Worm (Caenorhabditis elegans): ENCODE data around the gene K10H10.13.

Gene K10H10.13

ce11 chrII:14506245-14506644 lies 4.8 kb downstream of the K10H10.13 start, which contains the start of gene K10H10.12:
Gene K10H10.12, minus strand, starts transcription at chrII:14506345.
- TF ChIP-seq F13H6.1 (tag; optimal IDR thresholded peaks at IDR 0.05) (no peak), lin-11 (tag; optimal IDR thresholded peaks at IDR 0.05) (no peak), egl-27 (tag; optimal IDR thresholded peaks at IDR 0.05) (no peak), mab-5 (tag; optimal IDR thresholded peaks at IDR 0.05) (no peak)

- TF ChIP-seq lin-39 (tag; optimal IDR thresholded peaks at IDR 0.05): no peak
- no peak for TF ChIP-seq peb-1 (tag; optimal IDR thresholded peaks at IDR 0.05)
- TF ChIP-seq lin-11 (tag; optimal IDR thresholded peaks at IDR 0.05): no peak
- no peak for TF ChIP-seq nhr-25 (tag; optimal IDR thresholded peaks at IDR 0.05)
- no peak for TF ChIP-seq nhr-129 (tag; optimal IDR thresholded peaks at IDR 0.05)
- no peak for TF ChIP-seq lsy-2 (tag; optimal IDR thresholded peaks at IDR 0.05)
- no peak for TF ChIP-seq alr-1 (tag; optimal IDR thresholded peaks at IDR 0.05)
These were observed 8.1 kb downstream of the K10H10.13 start, which contains the start of gene K10H10.6 for ce11 chrII:14502997-14503396. Gene K10H10.6, plus strand, starts transcription at chrII:14503297.

DNA sequence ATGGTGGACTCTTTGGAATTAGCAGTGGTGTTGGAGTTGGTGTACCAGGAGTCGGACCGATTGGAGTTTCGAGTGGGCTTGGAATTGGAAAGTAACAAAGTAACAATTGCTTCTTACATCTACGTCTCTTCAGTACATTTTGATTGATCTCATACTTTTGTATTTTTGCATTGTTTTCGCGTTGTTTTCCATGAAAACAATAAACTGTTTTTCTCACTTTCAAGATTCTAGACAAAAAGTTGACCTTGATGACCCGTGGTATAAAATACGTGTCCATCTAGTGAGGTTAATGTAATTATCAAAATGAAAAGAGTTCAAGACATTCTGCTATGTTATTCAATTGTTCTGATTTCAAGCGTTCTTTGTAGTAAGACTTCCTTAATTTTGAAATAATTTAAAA lies 9.6 kb downstream of the K10H10.13 start, which contains the start of gene K10H10.5:
Gene K10H10.5 (plus strand): TSS at position 301 of the 400 bp plus-strand sequence.
- TF ChIP-seq nhr-23 (tag; optimal IDR thresholded peaks at IDR 0.05): no peak
- no peak for TF ChIP-seq ZK546.5 (tag; optimal IDR thresholded peaks at IDR 0.05)
- no peak for TF ChIP-seq mbf-1 (tag; optimal IDR thresholded peaks at IDR 0.05)
- TF ChIP-seq unc-39 (tag; optimal IDR thresholded peaks at IDR 0.05): no peak
- TF ChIP-seq mab-5 (tag; optimal IDR thresholded peaks at IDR 0.05): no peak
- TF ChIP-seq ama-1 (optimal IDR thresholded peaks at IDR 0.05): no peak
- no peak for TF ChIP-seq F13H6.1 (tag; optimal IDR thresholded peaks at IDR 0.05)
- TF ChIP-seq peb-1 (tag; optimal IDR thresholded peaks at IDR 0.05): no peak
- no peak for TF ChIP-seq Y55F3AM.14 (GFP tag; optimal IDR thresholded peaks at IDR 0.05)
- no peak for TF ChIP-seq dmd-4 (tag; optimal IDR thresholded peaks at IDR 0.05)
- TF ChIP-seq alr-1 (tag; optimal IDR thresholded peaks at IDR 0.05): no peak
- no peak for TF ChIP-seq ztf-4 (tag; optimal IDR thresholded peaks at IDR 0.05)
- no peak for TF ChIP-seq unc-62 (GFP tag; optimal IDR thresholded peaks at IDR 0.05)
- no peak for TF ChIP-seq nhr-6 (tag; optimal IDR thresholded peaks at IDR 0.05)
- TF ChIP-seq ztf-11 (tag; optimal IDR thresholded peaks at IDR 0.05): no peak
- no peak for TF ChIP-seq C34F6.9 (tag; optimal IDR thresholded peaks at IDR 0.05)
- TF ChIP-seq aly-2 (tag; optimal IDR thresholded peaks at IDR 0.05): no peak
- TF ChIP-seq nhr-77 (tag; optimal IDR thresholded peaks at IDR 0.05): no peak
- no peak for TF ChIP-seq elt-3 (tag; optimal IDR thresholded peaks at IDR 0.05)
- no peak for TF ChIP-seq nhr-25 (tag; optimal IDR thresholded peaks at IDR 0.05)

DNA sequence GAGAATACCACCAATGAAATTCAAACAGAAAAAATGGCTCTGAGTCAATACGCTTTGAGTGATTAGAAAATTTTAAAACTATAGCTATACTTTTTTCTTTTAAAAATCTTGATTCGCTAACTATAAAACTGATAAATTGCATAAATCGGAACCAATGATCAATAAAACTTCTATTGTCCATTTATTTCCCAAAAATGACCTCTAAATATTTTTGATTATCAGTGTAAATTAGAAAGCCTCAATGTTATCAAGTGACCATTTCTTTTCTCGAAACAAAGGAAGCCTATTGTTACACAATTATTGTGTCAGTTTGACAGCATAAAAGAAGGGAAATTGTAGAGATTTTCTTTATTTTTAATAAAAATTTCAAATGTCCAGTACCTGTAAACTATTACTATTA lies 11.0 kb downstream of the K10H10.13 start, which contains the start of gene K10H10.4:
Gene K10H10.4 (plus strand): TSS at position 301 of the 400 bp plus-strand sequence.
- TF ChIP-seq lin-39 (tag; optimal IDR thresholded peaks at IDR 0.05) (no peak), lin-11 (tag; optimal IDR thresholded peaks at IDR 0.05) (no peak)

DNA sequence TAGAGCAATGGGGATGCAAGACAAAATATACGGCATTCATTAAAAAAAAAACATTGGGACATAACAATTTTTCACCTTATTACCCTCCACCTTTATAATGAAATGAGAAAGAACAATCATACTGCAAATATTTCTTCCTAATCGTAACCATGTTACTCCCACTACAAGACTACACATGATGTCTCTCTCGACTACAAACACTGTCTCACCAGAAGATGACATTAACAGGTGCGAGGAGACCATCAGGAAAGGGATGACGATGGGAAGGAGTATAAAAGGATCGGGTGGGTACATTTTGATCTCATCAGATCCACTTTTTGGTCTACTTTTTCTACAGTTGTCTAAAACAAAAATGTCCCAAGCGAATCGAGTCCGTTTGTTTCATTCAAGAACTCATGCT lies 13.2 kb downstream of the K10H10.13 start, which contains the start of gene dhs-8:
Gene dhs-8 (plus strand): TSS at position 179 of the 400 bp plus-strand sequence.
- no peak for TF ChIP-seq crh-2 (tag; optimal IDR thresholded peaks at IDR 0.05)
- TF ChIP-seq sma-9 (GFP tag; optimal IDR thresholded peaks at IDR 0.05): peak; percentile 57
- no peak for TF ChIP-seq sma-9 (tag; optimal IDR thresholded peaks at IDR 0.05)
- peak; percentile 29 for TF ChIP-seq nhr-129 (tag; optimal IDR thresholded peaks at IDR 0.05)

ce11 chrII:14496809-14497208 lies 14.3 kb downstream of the K10H10.13 start:
- peak; percentile 61 for TF ChIP-seq C34F6.9 (tag; optimal IDR thresholded peaks at IDR 0.05)
- peak; percentile 74 for TF ChIP-seq fos-1 (tag; optimal IDR thresholded peaks at IDR 0.05)
- TF ChIP-seq nhr-6 (tag; optimal IDR thresholded peaks at IDR 0.05): no peak
- no peak for TF ChIP-seq ceh-82 (tag; optimal IDR thresholded peaks at IDR 0.05)
- TF ChIP-seq gmeb-1 (tag; optimal IDR thresholded peaks at IDR 0.05): peak; percentile 72
- no peak for TF ChIP-seq nhr-12 (tag; optimal IDR thresholded peaks at IDR 0.05)
- peak; percentile 64 for TF ChIP-seq nhr-25 (tag; optimal IDR thresholded peaks at IDR 0.05)
- peak; percentile 54 for TF ChIP-seq egl-27 (tag; optimal IDR thresholded peaks at IDR 0.05)
- TF ChIP-seq lsy-2 (tag; optimal IDR thresholded peaks at IDR 0.05): peak; percentile 62 to 72
- peak; percentile 84 for TF ChIP-seq nhr-77 (tag; optimal IDR thresholded peaks at IDR 0.05)
- TF ChIP-seq blmp-1 (tag; optimal IDR thresholded peaks at IDR 0.05; ENCODE audit: insufficient read depth): peak; percentile 54
- TF ChIP-seq zag-1 (tag; optimal IDR thresholded peaks at IDR 0.05): no peak
- peak; percentile 81 for TF ChIP-seq snpc-4 (tag; optimal IDR thresholded peaks at IDR 0.05)
- TF ChIP-seq skn-1 (tag; optimal IDR thresholded peaks at IDR 0.05): peak; percentile 14
- TF ChIP-seq dmd-4 (tag; optimal IDR thresholded peaks at IDR 0.05): no peak
- no peak for TF ChIP-seq sem-4 (tag; optimal IDR thresholded peaks at IDR 0.05)
- TF ChIP-seq alr-1 (tag; optimal IDR thresholded peaks at IDR 0.05): no peak
- peak; percentile 72 for TF ChIP-seq ceh-16 (tag; optimal IDR thresholded peaks at IDR 0.05)
- TF ChIP-seq lin-39 (tag; optimal IDR thresholded peaks at IDR 0.05): no peak
- TF ChIP-seq ztf-11 (tag; optimal IDR thresholded peaks at IDR 0.05): no peak
- TF ChIP-seq sma-9 (GFP tag; optimal IDR thresholded peaks at IDR 0.05): peak; percentile 78
- TF ChIP-seq sma-9 (tag; optimal IDR thresholded peaks at IDR 0.05): no peak
- peak; percentile 88 for TF ChIP-seq crh-2 (tag; optimal IDR thresholded peaks at IDR 0.05)
- no peak for TF ChIP-seq unc-39 (tag; optimal IDR thresholded peaks at IDR 0.05)
- TF ChIP-seq nhr-21 (tag; optimal IDR thresholded peaks at IDR 0.05): peak; percentile 93
- peak; percentile 65 for TF ChIP-seq ztf-4 (tag; optimal IDR thresholded peaks at IDR 0.05)
- TF ChIP-seq lin-13 (GFP tag; optimal IDR thresholded peaks at IDR 0.05): peak; percentile 76
- TF ChIP-seq unc-55 (GFP tag; optimal IDR thresholded peaks at IDR 0.05): peak; percentile 66
- TF ChIP-seq sma-3 (GFP tag; optimal IDR thresholded peaks at IDR 0.05): peak; percentile 91

All from whole organism, L2 larva.